Fruit fly (Drosophila melanogaster): ENCODE measurements around the gene CG12213.
A peak's percentile ranks its signal among the peaks of the same experiment; 100 is the strongest.

Gene CG12213

dm6 chr3R:11974631-11975030 is 7.1 kb upstream of the CG12213 start, which contains the start of gene Tango9 (continued):
- TF ChIP-seq Met (GFP tag; optimal IDR thresholded peaks at IDR 0.05) (peak; percentile 58), vri (GFP tag; optimal IDR thresholded peaks at IDR 0.05) (peak; percentile 29), CG34406 (GFP tag; optimal IDR thresholded peaks at IDR 0.05) (peak; percentile 32), Eip78C (GFP tag) (peak; percentile 76), CG8319 (GFP tag; optimal IDR thresholded peaks at IDR 0.05) (no peak), Lpt (GFP tag; optimal IDR thresholded peaks at IDR 0.05) (no peak), esn (GFP tag; optimal IDR thresholded peaks at IDR 0.05) (peak; percentile 59), CG6854 (GFP tag; optimal IDR thresholded peaks at IDR 0.05) (no peak), CG11294 (GFP tag; IDR thresholded peaks at IDR 0.05) (no peak), CG1621 (tag; optimal IDR thresholded peaks at IDR 0.05) (peak; percentile 45), CG6808 (GFP tag; optimal IDR thresholded peaks at IDR 0.05) (peak; percentile 25), CG9139 (GFP tag; optimal IDR thresholded peaks at IDR 0.05) (no peak), Gug (GFP tag; IDR thresholded peaks at IDR 0.05) (no peak), fd59A (GFP tag; optimal IDR thresholded peaks at IDR 0.05) (no peak), lz (GFP tag; optimal IDR thresholded peaks at IDR 0.05) (peak; percentile 56), spab (GFP tag; optimal IDR thresholded peaks at IDR 0.05) (peak; percentile 8), salr (GFP tag; optimal IDR thresholded peaks at IDR 0.05) (no peak), dsx (GFP tag; optimal IDR thresholded peaks at IDR 0.05; ENCODE audit: poor library complexity, severe bottlenecking) (peak; percentile 24), Hr39 (GFP tag; optimal IDR thresholded peaks at IDR 0.05) (peak; percentile 60), dac (GFP tag; optimal IDR thresholded peaks at IDR 0.05) (no peak), Blimp-1 (GFP tag; optimal IDR thresholded peaks at IDR 0.05) (peak; percentile 29), CG3032 (tag; optimal IDR thresholded peaks at IDR 0.05) (peak; percentile 21), OdsH (GFP tag; optimal IDR thresholded peaks at IDR 0.05) (peak; percentile 4), CG6163 (GFP tag; IDR thresholded peaks at IDR 0.05) (peak; percentile 63; the same call in 2 of the 3 replicates), Sox15 (GFP tag; optimal IDR thresholded peaks at IDR 0.05) (no peak), Hr4 (GFP tag; optimal IDR thresholded peaks at IDR 0.05) (peak; percentile 6), svp (GFP tag) (peak; percentile 84), Sox102F (GFP tag; optimal IDR thresholded peaks at IDR 0.05) (peak; percentile 37), Eip75B (GFP tag; optimal IDR thresholded peaks at IDR 0.05) (peak; percentile 43), Hr38 (GFP tag; optimal IDR thresholded peaks at IDR 0.05) (no peak), Sox14 (GFP tag; optimal IDR thresholded peaks at IDR 0.05) (peak; percentile 80), pdm3 (GFP tag; optimal IDR thresholded peaks at IDR 0.05) (peak; percentile 31), acj6 (GFP tag; optimal IDR thresholded peaks at IDR 0.05) (peak; percentile 33), Ets96B (tag; optimal IDR thresholded peaks at IDR 0.05) (peak; percentile 47), CG8119 (GFP tag; IDR thresholded peaks at IDR 0.05) (no peak)

DNA sequence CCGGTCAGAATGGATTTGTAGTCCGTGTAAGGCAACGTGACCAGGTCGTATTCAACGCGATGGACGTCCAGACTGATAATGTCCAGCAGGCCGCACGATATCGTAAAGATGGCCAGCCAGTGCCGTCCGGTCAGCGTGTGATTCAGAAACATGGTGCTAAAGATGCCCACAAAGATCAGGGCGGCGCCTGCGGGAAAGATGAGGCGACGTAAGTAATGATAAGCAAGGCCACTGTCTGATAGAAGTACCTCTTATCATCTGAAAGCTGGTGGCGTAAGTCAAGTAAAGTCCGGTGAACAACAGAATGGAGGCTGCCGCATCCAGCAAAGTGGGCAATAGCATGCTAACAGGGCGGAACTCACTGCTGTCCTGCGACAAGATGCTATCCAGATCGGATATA is 6.3 kb upstream of the CG12213 start:
- TF ChIP-seq CG10669 (GFP tag; optimal IDR thresholded peaks at IDR 0.05) (no peak), net (GFP tag; optimal IDR thresholded peaks at IDR 0.05) (no peak), CG1621 (tag; optimal IDR thresholded peaks at IDR 0.05) (no peak), svp (GFP tag) (peak; percentile 97), CG31627 (GFP tag; optimal IDR thresholded peaks at IDR 0.05) (no peak), CG16779 (tag; optimal IDR thresholded peaks at IDR 0.05) (no peak)

- TF ChIP-seq ss (GFP tag; optimal IDR thresholded peaks at IDR 0.05) (no peak), CG6808 (GFP tag; optimal IDR thresholded peaks at IDR 0.05) (no peak)
Measured at dm6 chr3R:11971394-11971793, 3.9 kb upstream of the CG12213 start, which contains the start of gene GC2. TSS of gene GC2 (plus strand) at chr3R:11971694.

Data from whole organism, prepupa.